Fruit fly (Drosophila melanogaster) S2 (cell line): ENCODE data around the gene Ing3.

Experiments
- CG8478 ChIP-seq: fragments of >200 bp; optimal IDR thresholded peaks from 2 replicates; lab custom pipeline; 2018
- CTCF ChIP-seq, 2 experiments: fragments of >200 bp; optimal IDR thresholded peaks; 2 replicates each; lab custom pipeline; 2018

dm6 chrX:18699268-18700140 lies 46.6 kb upstream of the Ing3 start:
- TF ChIP-seq CG8478 (no peak), CTCF (optimal IDR thresholded peaks at IDR 0.05; lab: Kevin White, UChicago) (no peak)
